Fruit fly (Drosophila melanogaster): Measurements from ENCODE around the gene CG6565.

CG6565 gene

DNA sequence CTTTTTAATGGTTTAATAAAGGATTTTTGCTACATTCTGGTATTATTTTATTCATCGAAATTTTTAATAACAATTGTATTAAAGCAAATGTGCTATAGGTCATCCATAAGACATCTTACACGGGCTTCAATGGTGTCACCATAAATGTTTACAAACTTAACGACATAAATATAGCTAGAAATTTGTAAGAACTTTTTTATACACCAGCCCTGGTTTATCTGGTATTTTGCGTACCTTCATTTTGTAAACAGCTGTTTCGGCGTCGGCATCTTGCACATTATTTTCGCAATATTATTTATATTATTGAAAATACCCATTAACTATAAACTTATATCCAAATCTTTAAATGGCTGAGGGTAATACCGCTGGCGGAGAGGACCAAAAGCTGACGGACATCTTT, 6.4 kb upstream of the CG6565 start, which contains the start of gene Tap42:
Gene Tap42 (plus strand): TSS at position 240 of the 400 bp plus-strand sequence.
- TF ChIP-seq Myc (optimal IDR thresholded peaks at IDR 0.05) (no peak), insv (optimal IDR thresholded peaks at IDR 0.05) (no peak), h (optimal IDR thresholded peaks at IDR 0.05) (no peak), ttk (optimal IDR thresholded peaks at IDR 0.05) (no peak), Sin3A (optimal IDR thresholded peaks at IDR 0.05) (no peak), psq (optimal IDR thresholded peaks at IDR 0.05) (no peak)

DNA sequence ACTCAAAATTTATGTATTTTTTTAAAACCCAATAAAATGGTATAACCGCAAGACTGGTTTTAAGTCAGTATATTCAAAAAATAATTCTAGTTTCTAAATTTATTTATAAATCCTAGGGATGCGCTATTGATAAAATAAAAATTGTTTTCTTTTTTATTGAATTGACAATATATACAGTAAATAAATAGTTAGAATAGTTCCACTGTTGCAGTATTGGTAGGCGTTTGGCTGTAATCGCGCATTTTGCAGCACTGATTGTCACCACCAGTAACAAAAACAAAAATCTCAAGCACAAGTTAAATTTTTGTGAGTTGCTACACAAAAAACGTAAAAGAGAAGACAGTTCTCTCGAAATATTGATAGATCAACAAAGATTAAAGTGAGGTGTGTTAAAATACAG, 4.9 kb upstream of the CG6565 start, which contains the start of gene CG31855:
Gene CG31855 (plus strand): TSS at position 265 of the 400 bp plus-strand sequence.
- TF ChIP-seq Myc (optimal IDR thresholded peaks at IDR 0.05): no peak
- no peak for TF ChIP-seq psq (optimal IDR thresholded peaks at IDR 0.05)
- TF ChIP-seq Sin3A (optimal IDR thresholded peaks at IDR 0.05): no peak
- no peak for TF ChIP-seq ttk (optimal IDR thresholded peaks at IDR 0.05)
- TF ChIP-seq insv (optimal IDR thresholded peaks at IDR 0.05): no peak
- TF ChIP-seq h (optimal IDR thresholded peaks at IDR 0.05): no peak

- TF ChIP-seq psq (optimal IDR thresholded peaks at IDR 0.05) (no peak), Sin3A (optimal IDR thresholded peaks at IDR 0.05) (no peak), Myc (optimal IDR thresholded peaks at IDR 0.05) (no peak), insv (optimal IDR thresholded peaks at IDR 0.05) (no peak), h (optimal IDR thresholded peaks at IDR 0.05) (no peak), ttk (optimal IDR thresholded peaks at IDR 0.05) (no peak)
Measured at dm6 chr2L:13370762-13371161, 3.1 kb upstream of the CG6565 start, which contains the start of gene ND-B22. Gene ND-B22, minus strand, starts transcription at chr2L:13371110.

DNA sequence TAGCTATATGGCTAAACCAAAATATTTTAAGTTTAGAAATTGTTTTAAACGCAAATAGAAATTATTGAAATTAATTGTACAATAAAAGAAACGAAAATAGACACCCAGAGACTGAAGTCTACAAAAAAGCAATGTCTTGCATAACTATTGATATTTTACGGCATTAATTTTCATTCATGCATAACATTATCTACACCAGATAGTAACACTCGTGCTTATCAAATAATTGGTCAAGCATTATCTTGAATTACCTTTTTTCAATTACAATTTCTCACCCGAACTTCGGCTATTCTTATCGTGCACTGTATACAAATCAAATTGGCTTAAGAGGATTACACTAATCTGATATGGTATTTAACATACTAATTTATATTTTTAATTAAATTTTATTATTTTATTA, 2.3 kb downstream of the CG6565 start:
- TF ChIP-seq Myc (optimal IDR thresholded peaks at IDR 0.05): no peak
- TF ChIP-seq h (optimal IDR thresholded peaks at IDR 0.05): no peak
- TF ChIP-seq insv (optimal IDR thresholded peaks at IDR 0.05): no peak
- no peak for TF ChIP-seq ttk (optimal IDR thresholded peaks at IDR 0.05)
- TF ChIP-seq Sin3A (optimal IDR thresholded peaks at IDR 0.05): no peak
- TF ChIP-seq psq (optimal IDR thresholded peaks at IDR 0.05): no peak

DNA sequence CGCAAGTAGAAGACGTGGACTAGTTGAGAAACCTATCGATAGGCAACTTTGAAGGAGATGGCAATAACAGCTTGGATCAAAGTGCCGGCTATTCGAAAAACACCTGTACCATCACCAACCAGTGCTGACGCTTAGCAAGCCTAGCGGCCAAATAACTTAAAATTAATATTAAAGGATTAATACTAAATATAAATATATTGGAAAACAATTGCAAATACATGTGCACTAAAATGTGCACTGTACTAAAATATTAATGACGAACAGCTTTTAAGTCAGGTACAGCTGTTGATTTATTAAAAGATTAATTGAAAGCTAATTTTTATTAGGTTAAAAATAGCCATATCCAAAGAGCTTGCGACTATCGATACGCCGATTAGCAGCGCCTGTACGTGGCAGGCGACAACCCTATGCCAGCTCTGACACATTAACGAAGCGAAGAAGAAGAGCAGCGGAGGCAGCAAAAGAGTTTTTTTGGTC, 4.7 kb downstream of the CG6565 start, which contains the start of the genes CG9302 and beta'COP:
Gene CG9302 (minus strand): TSS at position 51 of the 477 bp plus-strand sequence.
Gene beta'COP (plus strand): TSS at position 415 of the 477 bp plus-strand sequence.
- TF ChIP-seq insv (optimal IDR thresholded peaks at IDR 0.05): no peak
- peak; percentile 51 for TF ChIP-seq Sin3A (optimal IDR thresholded peaks at IDR 0.05)

DNA sequence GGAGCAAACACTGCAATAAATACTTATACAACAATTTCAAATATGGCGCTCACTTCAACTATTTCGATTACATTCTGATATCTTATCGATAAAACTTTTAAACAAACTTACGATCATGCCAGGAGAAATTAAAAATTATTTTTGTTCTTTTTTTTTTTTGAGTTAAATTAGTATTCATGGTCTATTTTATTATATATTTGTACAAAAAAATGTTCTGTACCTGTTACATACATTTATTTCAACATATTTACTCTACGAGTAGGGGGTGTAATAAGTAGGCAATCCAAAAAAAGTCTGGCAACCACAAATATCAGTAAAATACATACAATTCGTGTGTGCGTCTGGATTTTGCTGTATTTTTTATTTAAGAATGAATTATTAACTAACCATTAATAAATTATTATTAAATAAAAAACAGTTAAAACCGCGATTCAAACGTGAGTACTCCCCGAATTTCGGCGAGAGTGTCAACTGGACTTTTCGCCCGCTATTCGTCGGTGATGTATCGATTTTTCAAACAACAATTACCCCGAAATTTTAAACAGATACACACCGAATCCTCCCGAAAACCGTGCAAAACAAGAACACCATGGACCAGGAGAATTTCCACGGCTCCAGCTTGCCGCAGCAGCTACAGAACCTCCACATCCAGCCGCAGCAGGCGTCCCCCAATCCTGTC, 8.7 kb downstream of the CG6565 start, which contains the start of gene loqs:
Gene loqs (plus strand): TSS at position 302 of the 679 bp plus-strand sequence.
- TF ChIP-seq insv (optimal IDR thresholded peaks at IDR 0.05) (no peak), Sin3A (optimal IDR thresholded peaks at IDR 0.05) (no peak), Myc (optimal IDR thresholded peaks at IDR 0.05) (no peak), h (optimal IDR thresholded peaks at IDR 0.05) (no peak), psq (optimal IDR thresholded peaks at IDR 0.05) (no peak), ttk (optimal IDR thresholded peaks at IDR 0.05) (no peak)

DNA sequence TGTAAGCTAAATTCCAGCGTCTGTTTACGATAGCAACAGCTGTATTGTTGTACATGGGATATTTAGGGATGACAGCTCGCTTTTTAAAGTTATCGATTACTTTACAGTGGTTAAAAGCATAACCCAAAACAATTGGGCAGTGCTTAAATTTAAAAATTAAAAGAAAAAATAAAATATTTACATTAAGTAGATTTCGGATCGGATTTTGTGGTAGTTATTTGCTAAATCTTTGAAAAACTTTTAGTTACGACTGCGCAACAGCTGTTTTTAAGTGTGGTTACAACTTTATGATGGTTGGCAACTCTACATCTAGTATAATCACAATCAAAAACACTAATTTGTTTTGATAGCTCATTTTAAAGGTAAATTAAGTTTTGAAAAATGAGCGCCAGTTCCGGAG, 13.4 kb downstream of the CG6565 start, which contains the start of the genes Ing5 and CG7099:
Gene Ing5 (minus strand): TSS at position 58 of the 400 bp plus-strand sequence.
Gene CG7099 (plus strand): TSS at position 317 of the 400 bp plus-strand sequence.
- TF ChIP-seq h (optimal IDR thresholded peaks at IDR 0.05): no peak
- TF ChIP-seq Myc (optimal IDR thresholded peaks at IDR 0.05): no peak
- no peak for TF ChIP-seq Sin3A (optimal IDR thresholded peaks at IDR 0.05)
- no peak for TF ChIP-seq insv (optimal IDR thresholded peaks at IDR 0.05)
- TF ChIP-seq ttk (optimal IDR thresholded peaks at IDR 0.05): no peak
- no peak for TF ChIP-seq psq (optimal IDR thresholded peaks at IDR 0.05)

DNA sequence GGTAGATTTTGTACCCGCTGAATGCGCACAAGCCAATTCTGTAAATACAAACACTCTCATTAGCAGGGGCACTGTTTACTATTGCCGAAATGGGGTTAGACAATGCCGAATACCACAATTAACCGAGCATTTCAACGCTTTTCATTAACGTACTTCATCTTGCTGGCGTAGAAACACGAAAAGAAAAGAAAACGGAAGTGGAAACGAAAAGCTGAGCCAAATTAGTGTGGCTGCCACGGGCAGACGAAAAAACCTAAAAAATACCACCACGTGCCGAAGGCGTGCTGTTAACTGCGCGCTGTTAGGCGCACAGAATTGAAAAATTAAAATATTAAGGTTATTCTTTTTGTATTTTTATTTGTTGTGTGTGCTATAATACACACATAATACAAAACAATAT, 21.1 kb downstream of the CG6565 start, which contains the start of gene RpL24:
Gene RpL24 (minus strand): TSS at position 229 of the 400 bp plus-strand sequence.
- TF ChIP-seq psq (optimal IDR thresholded peaks at IDR 0.05) (no peak), h (optimal IDR thresholded peaks at IDR 0.05) (no peak), Sin3A (optimal IDR thresholded peaks at IDR 0.05) (no peak), ttk (optimal IDR thresholded peaks at IDR 0.05) (no peak), insv (optimal IDR thresholded peaks at IDR 0.05) (no peak)

dm6 chr2L:13396084-13396483, 22.3 kb downstream of the CG6565 start, which contains the start of gene CG16957:
Gene CG16957, minus strand, starts transcription at chr2L:13396184.
- TF ChIP-seq psq (optimal IDR thresholded peaks at IDR 0.05) (no peak), Myc (optimal IDR thresholded peaks at IDR 0.05) (no peak), h (optimal IDR thresholded peaks at IDR 0.05) (no peak), ttk (optimal IDR thresholded peaks at IDR 0.05) (no peak), insv (optimal IDR thresholded peaks at IDR 0.05) (no peak), Sin3A (optimal IDR thresholded peaks at IDR 0.05) (no peak)

DNA sequence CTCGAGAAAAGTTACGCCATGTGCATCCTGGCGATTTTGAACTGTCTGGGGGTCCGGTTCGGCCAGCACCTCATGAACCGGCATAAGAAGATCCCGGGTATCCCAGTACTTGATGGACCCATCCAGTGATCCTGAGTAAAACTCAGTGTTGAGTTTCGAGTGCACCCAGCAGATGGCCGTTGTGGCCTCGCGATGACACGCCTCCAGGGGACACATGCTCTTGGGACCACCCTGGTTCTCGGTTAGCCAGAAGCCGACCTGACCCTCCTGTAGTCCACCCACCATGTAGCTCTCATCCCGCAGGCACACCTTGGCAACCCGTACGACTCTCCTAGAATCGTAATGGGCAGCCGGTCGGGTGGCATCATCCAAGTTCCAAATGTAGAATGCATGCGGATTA, 23.6 kb downstream of the CG6565 start:
- TF ChIP-seq Myc (optimal IDR thresholded peaks at IDR 0.05) (no peak), psq (optimal IDR thresholded peaks at IDR 0.05) (no peak), Sin3A (optimal IDR thresholded peaks at IDR 0.05) (no peak), ttk (optimal IDR thresholded peaks at IDR 0.05) (peak; percentile 91)

DNA sequence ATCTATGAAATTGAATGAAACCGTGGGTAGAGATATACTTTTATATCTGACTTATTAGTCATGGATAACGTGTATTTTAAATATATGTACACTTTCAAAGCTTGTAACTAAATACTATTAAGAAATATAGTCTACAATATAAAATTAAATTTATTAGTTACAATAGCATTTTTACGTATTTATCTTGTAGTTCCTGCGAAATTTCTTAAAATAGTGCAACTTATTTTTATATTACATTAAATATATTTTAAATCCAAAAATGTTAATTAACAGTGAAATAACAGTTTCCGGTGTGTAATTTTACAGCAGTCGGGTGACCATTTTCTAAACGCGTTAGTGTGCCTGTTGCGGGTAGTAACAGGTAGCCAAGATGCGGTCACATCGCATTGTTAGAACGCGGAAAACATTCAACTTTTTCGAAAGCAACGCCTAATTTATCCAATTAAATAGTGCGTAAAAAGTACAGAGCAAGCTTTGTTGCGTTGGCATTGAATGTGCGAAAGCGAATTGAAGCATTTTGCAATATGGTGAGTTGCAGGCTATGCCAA, 24.9 kb downstream of the CG6565 start, which contains the start of the genes CG10859 and CG7110:
Gene CG10859 (minus strand): TSS at position 51 of the 548 bp plus-strand sequence.
Gene CG7110 (plus strand): TSS at position 378 of the 548 bp plus-strand sequence.
- TF ChIP-seq Sin3A (optimal IDR thresholded peaks at IDR 0.05) (no peak), Myc (optimal IDR thresholded peaks at IDR 0.05) (no peak), insv (optimal IDR thresholded peaks at IDR 0.05) (no peak), psq (optimal IDR thresholded peaks at IDR 0.05) (no peak), ttk (optimal IDR thresholded peaks at IDR 0.05) (no peak), h (optimal IDR thresholded peaks at IDR 0.05) (no peak)

- TF ChIP-seq insv (optimal IDR thresholded peaks at IDR 0.05) (no peak), ttk (optimal IDR thresholded peaks at IDR 0.05) (no peak), Sin3A (optimal IDR thresholded peaks at IDR 0.05) (no peak), psq (optimal IDR thresholded peaks at IDR 0.05) (no peak), h (optimal IDR thresholded peaks at IDR 0.05) (no peak), Myc (optimal IDR thresholded peaks at IDR 0.05) (no peak)
Measured at dm6 chr2L:13399565-13399964, 25.7 kb downstream of the CG6565 start.
